Worm (Caenorhabditis elegans): Measurements from ENCODE around the gene T10B5.3.
A peak's percentile ranks its signal among the peaks of the same experiment; 100 is the strongest.

Gene T10B5.3

ce11 chrV:1875497-1875988, 6.0 kb upstream of the T10B5.3 start:
- no peak for TF ChIP-seq ceh-30 (tag; optimal IDR thresholded peaks at IDR 0.05)
- TF ChIP-seq pag-3 (tag; optimal IDR thresholded peaks at IDR 0.05; ENCODE audit: borderline replicate concordance): no peak
- TF ChIP-seq Y22D7AL.16 (tag; optimal IDR thresholded peaks at IDR 0.05): no peak
- no peak for TF ChIP-seq fkh-10 (GFP tag; optimal IDR thresholded peaks at IDR 0.05)
- no peak for TF ChIP-seq nhr-11 (tag; optimal IDR thresholded peaks at IDR 0.05)
- TF ChIP-seq unc-55 (GFP tag; optimal IDR thresholded peaks at IDR 0.05): no peak
- no peak for TF ChIP-seq T23F11.4 (GFP tag; optimal IDR thresholded peaks at IDR 0.05)
- TF ChIP-seq K09A11.1 (tag; optimal IDR thresholded peaks at IDR 0.05; ENCODE audit: insufficient read depth): no peak
- TF ChIP-seq ets-4 (tag; optimal IDR thresholded peaks at IDR 0.05): peak; percentile 31
- no peak for TF ChIP-seq ceh-45 (GFP tag; IDR thresholded peaks at IDR 0.05)
- no peak for TF ChIP-seq sdc-2 (tag; optimal IDR thresholded peaks at IDR 0.05)
- peak; percentile 48 for TF ChIP-seq C38D4.7 (GFP tag; optimal IDR thresholded peaks at IDR 0.05)
- TF ChIP-seq fax-1 (tag; optimal IDR thresholded peaks at IDR 0.05): peak; percentile 9
- TF ChIP-seq npax-4 (tag; optimal IDR thresholded peaks at IDR 0.05): no peak
- no peak for TF ChIP-seq elt-4 (tag; optimal IDR thresholded peaks at IDR 0.05)
- TF ChIP-seq tbx-7 (tag; optimal IDR thresholded peaks at IDR 0.05): peak; percentile 14
- TF ChIP-seq ama-1 (optimal IDR thresholded peaks at IDR 0.05): peak; percentile 77
- TF ChIP-seq sox-4 (tag; optimal IDR thresholded peaks at IDR 0.05): peak; percentile 15
- TF ChIP-seq ceh-31 (tag; optimal IDR thresholded peaks at IDR 0.05): peak; percentile 64
- no peak for TF ChIP-seq sox-2 (GFP tag; IDR thresholded peaks at IDR 0.05)
- TF ChIP-seq ceh-9 (tag; optimal IDR thresholded peaks at IDR 0.05): no peak
- peak; percentile 24 for TF ChIP-seq ceh-2 (tag; optimal IDR thresholded peaks at IDR 0.05)
- no peak for TF ChIP-seq pros-1 (tag; optimal IDR thresholded peaks at IDR 0.05)
- peak; percentile 30 for TF ChIP-seq pat-9 (tag; optimal IDR thresholded peaks at IDR 0.05)
- no peak for TF ChIP-seq gmeb-2 (tag; optimal IDR thresholded peaks at IDR 0.05)
- TF ChIP-seq pha-2 (tag; optimal IDR thresholded peaks at IDR 0.05): peak; percentile 24
- no peak for TF ChIP-seq hlh-30 (tag; optimal IDR thresholded peaks at IDR 0.05; ENCODE audit: insufficient read depth)
- TF ChIP-seq fkh-6 (tag; optimal IDR thresholded peaks at IDR 0.05): no peak
- TF ChIP-seq mec-3 (tag; optimal IDR thresholded peaks at IDR 0.05; ENCODE audit: borderline replicate concordance): no peak
- no peak for TF ChIP-seq ceh-19 (GFP tag; optimal IDR thresholded peaks at IDR 0.05)
- no peak for TF ChIP-seq ceh-24 (tag; optimal IDR thresholded peaks at IDR 0.05)
- no peak for TF ChIP-seq pax-1 (tag; optimal IDR thresholded peaks at IDR 0.05)
- TF ChIP-seq ceh-18 (tag; optimal IDR thresholded peaks at IDR 0.05): no peak
- TF ChIP-seq dmd-4 (tag; optimal IDR thresholded peaks at IDR 0.05; ENCODE audit: borderline replicate concordance): peak; percentile 20
- TF ChIP-seq ceh-22 (tag; optimal IDR thresholded peaks at IDR 0.05): no peak
- TF ChIP-seq pha-4 (tag; optimal IDR thresholded peaks at IDR 0.05): no peak
- TF ChIP-seq hlh-15 (tag; optimal IDR thresholded peaks at IDR 0.05): no peak
- no peak for TF ChIP-seq ceh-48 (tag; optimal IDR thresholded peaks at IDR 0.05)
- TF ChIP-seq odd-2 (tag; optimal IDR thresholded peaks at IDR 0.05): no peak
- no peak for TF ChIP-seq nhr-232 (tag; optimal IDR thresholded peaks at IDR 0.05)
- peak; percentile 26 for TF ChIP-seq ztf-16 (tag; optimal IDR thresholded peaks at IDR 0.05)
- TF ChIP-seq unc-86 (tag; optimal IDR thresholded peaks at IDR 0.05): no peak
- no peak for TF ChIP-seq lin-11 (tag; optimal IDR thresholded peaks at IDR 0.05)
- TF ChIP-seq ceh-14 (tag; optimal IDR thresholded peaks at IDR 0.05): no peak
- TF ChIP-seq ahr-1 (tag; optimal IDR thresholded peaks at IDR 0.05): peak; percentile 11
- no peak for TF ChIP-seq nfya-1 (tag; optimal IDR thresholded peaks at IDR 0.05)
- TF ChIP-seq eyg-1 (tag; optimal IDR thresholded peaks at IDR 0.05): no peak
- TF ChIP-seq ceh-34 (tag; optimal IDR thresholded peaks at IDR 0.05): no peak
- no peak for TF ChIP-seq rnt-1 (tag; optimal IDR thresholded peaks at IDR 0.05)
- TF ChIP-seq lim-6 (tag; optimal IDR thresholded peaks at IDR 0.05): peak; percentile 4
- no peak for TF ChIP-seq hlh-8 (tag; optimal IDR thresholded peaks at IDR 0.05)
- TF ChIP-seq F13H6.1 (tag; optimal IDR thresholded peaks at IDR 0.05): peak; percentile 21
- no peak for TF ChIP-seq ttx-3 (tag; optimal IDR thresholded peaks at IDR 0.05)
- peak; percentile 24 for TF ChIP-seq K02D7.2 (tag; optimal IDR thresholded peaks at IDR 0.05)

Data from whole organism, late embryonic.